Worm (Caenorhabditis elegans) whole organism, late embryonic: ENCODE data around the gene Y39D8A.1.

ENCODE experiments used
- C08G9.2 ChIP-seq: sonication (generic microtip); optimal IDR thresholded peaks from 2 replicates; lab custom pipeline; 2016; ENCODE audit warnings: mild to moderate bottlenecking, missing genetic modification characterization, moderate library complexity, missing compliant biosample characterization
- C38D4.7 ChIP-seq: fragments of 200-800 bp; sonication (Bioruptor generic); optimal IDR thresholded peaks from 2 replicates; lab custom pipeline; 2018; ENCODE audit warnings: mild to moderate bottlenecking, missing genetic modification characterization, moderate library complexity, missing compliant biosample characterization
- T23F11.4 ChIP-seq: fragments of 200-800 bp; sonication (Bioruptor generic); optimal IDR thresholded peaks from 2 replicates; lab custom pipeline; 2018; ENCODE audit warnings: mild to moderate bottlenecking, missing genetic modification characterization, missing compliant biosample characterization
- Y22D7AL.16 ChIP-seq: sonication (generic microtip); optimal IDR thresholded peaks from 2 replicates; lab custom pipeline; 2016; ENCODE audit warnings: missing genetic modification characterization, missing compliant biosample characterization
- ahr-1 ChIP-seq: sonication (generic microtip); optimal IDR thresholded peaks from 2 replicates; lab custom pipeline; 2016; ENCODE audit warnings: missing genetic modification characterization, missing compliant biosample characterization
- ceh-14 ChIP-seq: sonication (generic microtip); optimal IDR thresholded peaks from 2 replicates; lab custom pipeline; 2016; ENCODE audit warnings: missing genotype, missing genetic modification characterization, missing compliant biosample characterization
- ceh-19 ChIP-seq: fragments of 200-800 bp; sonication (Bioruptor generic); optimal IDR thresholded peaks from 2 replicates; lab custom pipeline; 2018; ENCODE audit warnings: mild to moderate bottlenecking, missing genetic modification characterization, missing compliant biosample characterization
- ceh-2 ChIP-seq: sonication (generic microtip); optimal IDR thresholded peaks from 2 replicates; lab custom pipeline; 2016; ENCODE audit warnings: missing genotype, missing genetic modification characterization, missing compliant biosample characterization
- ceh-30 ChIP-seq: fragments of 150-350 bp; optimal IDR thresholded peaks from 2 replicates; lab custom pipeline; 2014; ENCODE audit warnings: missing biosample characterization, missing genetic modification characterization
- ceh-31 ChIP-seq: sonication (generic microtip); optimal IDR thresholded peaks from 2 replicates; lab custom pipeline; 2016; ENCODE audit warnings: missing genetic modification characterization, missing compliant biosample characterization
- ceh-45 ChIP-seq: fragments of 200-800 bp; sonication (Bioruptor generic); IDR thresholded peaks from 2 replicates; pipeline ENCODE4 v1.3.6; 2022; ENCODE audit warnings: missing genetic modification reagents, missing genetic modification characterization, missing compliant biosample characterization
- ceh-48 ChIP-seq: sonication (generic microtip); optimal IDR thresholded peaks from 2 replicates; lab custom pipeline; 2016; ENCODE audit warnings: missing genetic modification characterization, inconsistent platforms, missing compliant biosample characterization
- ceh-9 ChIP-seq: sonication (generic microtip); optimal IDR thresholded peaks from 2 replicates; lab custom pipeline; 2016; ENCODE audit warnings: mild to moderate bottlenecking, missing genetic modification characterization, inconsistent platforms, missing compliant biosample characterization
- elt-2 ChIP-seq: sonication (generic microtip); optimal IDR thresholded peaks from 2 replicates; lab custom pipeline; 2016; ENCODE audit warnings: missing genetic modification reagents, missing genetic modification characterization, missing compliant biosample characterization
- elt-4 ChIP-seq: sonication (generic microtip); optimal IDR thresholded peaks from 2 replicates; lab custom pipeline; 2016; ENCODE audit warnings: missing genetic modification characterization, missing compliant biosample characterization
- fax-1 ChIP-seq: sonication (generic microtip); optimal IDR thresholded peaks from 2 replicates; lab custom pipeline; 2016; ENCODE audit warnings: missing genotype, missing genetic modification characterization, missing compliant biosample characterization
- gmeb-2 ChIP-seq: sonication (generic microtip); optimal IDR thresholded peaks from 2 replicates; lab custom pipeline; 2016; ENCODE audit warnings: missing genetic modification characterization, inconsistent platforms, missing compliant biosample characterization
- hlh-13 ChIP-seq: fragments of 200-800 bp; sonication (Bioruptor generic); optimal IDR thresholded peaks from 2 replicates; lab custom pipeline; 2018; ENCODE audit warnings: mild to moderate bottlenecking, missing genetic modification characterization, missing compliant biosample characterization
- hlh-15 ChIP-seq: sonication (generic microtip); optimal IDR thresholded peaks from 2 replicates; lab custom pipeline; 2016; ENCODE audit warnings: missing genetic modification characterization, missing compliant biosample characterization
- npax-4 ChIP-seq: sonication (generic microtip); optimal IDR thresholded peaks from 2 replicates; lab custom pipeline; 2016; ENCODE audit warnings: missing genetic modification characterization, missing compliant biosample characterization
- pag-3 ChIP-seq: sonication (generic microtip); optimal IDR thresholded peaks from 2 replicates; lab custom pipeline; 2016; ENCODE audit warnings: missing compliant biosample characterization, missing genetic modification characterization, borderline replicate concordance
- pat-9 ChIP-seq: fragments of 200-800 bp; sonication (Bioruptor generic); optimal IDR thresholded peaks from 2 replicates; lab custom pipeline; 2018; ENCODE audit warnings: mild to moderate bottlenecking, missing genetic modification characterization, moderate library complexity, missing compliant biosample characterization
- pha-2 ChIP-seq: sonication (generic microtip); optimal IDR thresholded peaks from 2 replicates; lab custom pipeline; 2017; ENCODE audit warnings: mild to moderate bottlenecking, missing genetic modification characterization, missing compliant biosample characterization
- pqm-1 ChIP-seq: sonication (generic microtip); optimal IDR thresholded peaks from 2 replicates; lab custom pipeline; 2016; ENCODE audit warnings: missing genetic modification characterization, missing compliant biosample characterization
- pros-1 ChIP-seq: fragments of 150-350 bp; optimal IDR thresholded peaks from 2 replicates; lab custom pipeline; 2014; ENCODE audit warnings: missing biosample characterization, missing genetic modification reagents, missing genetic modification characterization
- ref-2 ChIP-seq: sonication (generic microtip); optimal IDR thresholded peaks from 2 replicates; lab custom pipeline; 2016; ENCODE audit warnings: missing genetic modification characterization, missing compliant biosample characterization
- sdc-2 ChIP-seq: sonication (generic microtip); optimal IDR thresholded peaks from 2 replicates; lab custom pipeline; 2016; ENCODE audit warnings: missing genotype, missing genetic modification characterization, missing compliant biosample characterization
- sox-2 ChIP-seq: fragments of 200-800 bp; sonication (Bioruptor generic); IDR thresholded peaks from 2 replicates; pipeline ENCODE4 v1.3.6; 2022; ENCODE audit warnings: missing genetic modification reagents, missing genetic modification characterization, missing compliant biosample characterization
- sox-4 ChIP-seq: sonication (generic microtip); optimal IDR thresholded peaks from 2 replicates; lab custom pipeline; 2017; ENCODE audit warnings: mild to moderate bottlenecking, missing genetic modification characterization, inconsistent platforms, missing compliant biosample characterization
- tbx-7 ChIP-seq: sonication (generic microtip); optimal IDR thresholded peaks from 2 replicates; lab custom pipeline; 2016; ENCODE audit warnings: missing genotype, missing genetic modification characterization, missing compliant biosample characterization
- unc-3 ChIP-seq, 2 experiments: fragments of 200-800 bp in 1 of 2; sonication (Bioruptor generic) in 1 of 2; sonication (generic microtip) in 1 of 2; conservative IDR thresholded peaks in 1 of 2; optimal IDR thresholded peaks in 1 of 2; 2 replicates each; pipeline versions ENCODE4 v1.3.6 to Lab custom; 2016 to 2022; ENCODE audit warnings: missing compliant biosample characterization in 2 of 2, missing genetic modification characterization in 2 of 2, missing genetic modification reagents in 1 of 2
- unc-86 ChIP-seq: sonication (generic microtip); optimal IDR thresholded peaks from 2 replicates; lab custom pipeline; 2016; ENCODE audit warnings: missing genetic modification characterization, missing compliant biosample characterization
- zip-5 ChIP-seq: sonication (generic microtip); optimal IDR thresholded peaks from 2 replicates; lab custom pipeline; 2016; ENCODE audit warnings: missing genetic modification characterization, missing compliant biosample characterization
- ztf-16 ChIP-seq: sonication (generic microtip); optimal IDR thresholded peaks from 2 replicates; lab custom pipeline; 2017; ENCODE audit warnings: missing genetic modification characterization, missing compliant biosample characterization

Gene Y39D8A.1

ce11 chrV:453569-453968 is 35.0 kb downstream of the Y39D8A.1 start, which contains the start of gene nhr-98:
Gene nhr-98 (plus strand): TSS chrV:453869.
- TF ChIP-seq ceh-9 (tag; lab: Kevin White, UChicago) (no peak), ceh-2 (tag; lab: Kevin White, UChicago) (no peak), Y22D7AL.16 (tag; lab: Kevin White, UChicago) (no peak), ceh-48 (no peak), sox-2 (GFP tag; lab: Robert Waterston, UW) (no peak), hlh-15 (tag; lab: Kevin White, UChicago) (no peak), pros-1 (tag; lab: Kevin White, UChicago) (no peak), ceh-19 (GFP tag; lab: Kevin White, UChicago) (no peak), ref-2 (tag; lab: Kevin White, UChicago) (no peak)

ce11 chrV:457839-458238 is 39.3 kb downstream of the Y39D8A.1 start:
- TF ChIP-seq ztf-16 (tag; lab: Kevin White, UChicago) (no peak), pat-9 (no peak), tbx-7 (tag; lab: Kevin White, UChicago) (no peak)

ce11 chrV:459464-459863 is 40.9 kb downstream of the Y39D8A.1 start, which contains the start of gene nhr-203:
Gene nhr-203 (plus strand): TSS chrV:459795.
- TF ChIP-seq elt-2 (peak; percentile 26), sdc-2 (no peak)
- TF ChIP-seq, all 69 proteins: peak for 1

ce11 chrV:462263-462662 is 43.7 kb downstream of the Y39D8A.1 start, which contains the start of gene nhr-202:
Gene nhr-202 (plus strand): TSS chrV:462588.
- TF ChIP-seq C08G9.2 (no peak), hlh-13 (GFP tag; lab: Kevin White, UChicago) (no peak), ceh-45 (GFP tag; lab: Robert Waterston, UW) (no peak), pqm-1 (no peak), elt-4 (tag; lab: Kevin White, UChicago) (no peak), sox-4 (tag; lab: Kevin White, UChicago) (no peak), ceh-14 (no peak), fax-1 (no peak), gmeb-2 (tag; lab: Kevin White, UChicago) (no peak), C38D4.7 (GFP tag; lab: Kevin White, UChicago) (no peak), ceh-9 (tag; lab: Kevin White, UChicago) (no peak), zip-5 (tag; lab: Kevin White, UChicago) (no peak), ceh-30 (tag; lab: Kevin White, UChicago) (no peak)

ce11 chrV:464800-465199 is 46.3 kb downstream of the Y39D8A.1 start, which contains the start of gene nhr-201:
Gene nhr-201 (plus strand): TSS chrV:464828.
- TF ChIP-seq sdc-2 (no peak), sox-4 (tag; lab: Kevin White, UChicago) (no peak), ztf-16 (tag; lab: Kevin White, UChicago) (no peak), tbx-7 (tag; lab: Kevin White, UChicago) (no peak), unc-3 (GFP tag; conservative IDR thresholded peaks at IDR 0.05; lab: Robert Waterston, UW) (no peak), unc-3 (tag; optimal IDR thresholded peaks at IDR 0.05; lab: Kevin White, UChicago) (no peak), pag-3 (no peak), ceh-45 (GFP tag; lab: Robert Waterston, UW) (no peak), ceh-31 (no peak), T23F11.4 (GFP tag; lab: Kevin White, UChicago) (no peak), unc-86 (tag; lab: Kevin White, UChicago) (no peak), ceh-30 (tag; lab: Kevin White, UChicago) (no peak), ahr-1 (no peak), npax-4 (tag; lab: Kevin White, UChicago) (no peak), pha-2 (tag; lab: Kevin White, UChicago) (no peak)
